Worm (Caenorhabditis elegans): ENCODE data around the gene C45E5.1.

Gene C45E5.1

ce11 chrIV:5755922-5756321 lies 11.7 kb downstream of the C45E5.1 start:
- TF ChIP-seq ztf-29 (GFP tag; IDR thresholded peaks at IDR 0.05) (no peak), med-1 (GFP tag; optimal IDR thresholded peaks at IDR 0.05; ENCODE audit: insufficient read depth) (no peak), cog-1 (tag; optimal IDR thresholded peaks at IDR 0.05) (no peak), ztf-23 (GFP tag; IDR thresholded peaks at IDR 0.05) (no peak), klf-2 (GFP tag; conservative IDR thresholded peaks at IDR 0.05) (no peak), tab-1 (GFP tag; IDR thresholded peaks at IDR 0.05) (no peak), ref-1 (GFP tag; conservative IDR thresholded peaks at IDR 0.05) (no peak)

- TF ChIP-seq flt-1 (GFP tag; IDR thresholded peaks at IDR 0.05) (no peak), tab-1 (GFP tag; IDR thresholded peaks at IDR 0.05) (no peak), T22C8.4 (GFP tag; IDR thresholded peaks at IDR 0.05) (no peak), ztf-23 (GFP tag; IDR thresholded peaks at IDR 0.05) (no peak), med-1 (GFP tag; optimal IDR thresholded peaks at IDR 0.05; ENCODE audit: insufficient read depth) (no peak), cog-1 (tag; optimal IDR thresholded peaks at IDR 0.05) (no peak), ref-1 (GFP tag; conservative IDR thresholded peaks at IDR 0.05) (no peak), ztf-29 (GFP tag; IDR thresholded peaks at IDR 0.05) (no peak), klf-2 (GFP tag; conservative IDR thresholded peaks at IDR 0.05) (no peak)
Observed at ce11 chrIV:5757762-5758161, 13.6 kb downstream of the C45E5.1 start, which contains the start of gene nhr-46. nhr-46 (minus strand) TSS chrIV:5757862.

- TF ChIP-seq ztf-23 (GFP tag; IDR thresholded peaks at IDR 0.05) = no peak
- no peak for TF ChIP-seq med-1 (GFP tag; optimal IDR thresholded peaks at IDR 0.05; ENCODE audit: insufficient read depth)
- no peak for TF ChIP-seq klf-2 (GFP tag; conservative IDR thresholded peaks at IDR 0.05)
- TF ChIP-seq flt-1 (GFP tag; IDR thresholded peaks at IDR 0.05) = no peak
- TF ChIP-seq T22C8.4 (GFP tag; IDR thresholded peaks at IDR 0.05) = no peak
- TF ChIP-seq ztf-29 (GFP tag; IDR thresholded peaks at IDR 0.05) = no peak
- no peak for TF ChIP-seq ref-1 (GFP tag; conservative IDR thresholded peaks at IDR 0.05)
- TF ChIP-seq tab-1 (GFP tag; IDR thresholded peaks at IDR 0.05) = no peak
- no peak for TF ChIP-seq cog-1 (tag; optimal IDR thresholded peaks at IDR 0.05)
Observed at ce11 chrIV:5758695-5759094, 14.5 kb downstream of the C45E5.1 start.

- TF ChIP-seq tab-1 (GFP tag; IDR thresholded peaks at IDR 0.05) = no peak
- TF ChIP-seq med-1 (GFP tag; optimal IDR thresholded peaks at IDR 0.05; ENCODE audit: insufficient read depth) = no peak
- TF ChIP-seq ztf-23 (GFP tag; IDR thresholded peaks at IDR 0.05) = no peak
- TF ChIP-seq cog-1 (tag; optimal IDR thresholded peaks at IDR 0.05) = no peak
- TF ChIP-seq T22C8.4 (GFP tag; IDR thresholded peaks at IDR 0.05) = no peak
- TF ChIP-seq klf-2 (GFP tag; conservative IDR thresholded peaks at IDR 0.05) = no peak
- TF ChIP-seq flt-1 (GFP tag; IDR thresholded peaks at IDR 0.05) = no peak
- no peak for TF ChIP-seq ref-1 (GFP tag; conservative IDR thresholded peaks at IDR 0.05)
- no peak for TF ChIP-seq ztf-29 (GFP tag; IDR thresholded peaks at IDR 0.05)
Observed at ce11 chrIV:5760656-5761055, 16.5 kb downstream of the C45E5.1 start.

- TF ChIP-seq cog-1 (tag; optimal IDR thresholded peaks at IDR 0.05) (no peak), ref-1 (GFP tag; conservative IDR thresholded peaks at IDR 0.05) (no peak), ztf-29 (GFP tag; IDR thresholded peaks at IDR 0.05) (no peak), med-1 (GFP tag; optimal IDR thresholded peaks at IDR 0.05; ENCODE audit: insufficient read depth) (no peak), ztf-23 (GFP tag; IDR thresholded peaks at IDR 0.05) (no peak), flt-1 (GFP tag; IDR thresholded peaks at IDR 0.05) (no peak), T22C8.4 (GFP tag; IDR thresholded peaks at IDR 0.05) (no peak), tab-1 (GFP tag; IDR thresholded peaks at IDR 0.05) (no peak), klf-2 (GFP tag; conservative IDR thresholded peaks at IDR 0.05) (no peak)
Observed at ce11 chrIV:5761211-5761907, 17.2 kb downstream of the C45E5.1 start.

ce11 chrIV:5762770-5763169 lies 18.6 kb downstream of the C45E5.1 start:
- TF ChIP-seq T22C8.4 (GFP tag; IDR thresholded peaks at IDR 0.05) = no peak
- no peak for TF ChIP-seq ztf-29 (GFP tag; IDR thresholded peaks at IDR 0.05)
- TF ChIP-seq cog-1 (tag; optimal IDR thresholded peaks at IDR 0.05) = no peak
- no peak for TF ChIP-seq klf-2 (GFP tag; conservative IDR thresholded peaks at IDR 0.05)
- TF ChIP-seq ztf-23 (GFP tag; IDR thresholded peaks at IDR 0.05) = no peak
- TF ChIP-seq tab-1 (GFP tag; IDR thresholded peaks at IDR 0.05) = no peak
- no peak for TF ChIP-seq flt-1 (GFP tag; IDR thresholded peaks at IDR 0.05)
- no peak for TF ChIP-seq med-1 (GFP tag; optimal IDR thresholded peaks at IDR 0.05; ENCODE audit: insufficient read depth)
- no peak for TF ChIP-seq ref-1 (GFP tag; conservative IDR thresholded peaks at IDR 0.05)

ce11 chrIV:5764392-5764791 lies 20.2 kb downstream of the C45E5.1 start:
- TF ChIP-seq klf-2 (GFP tag; conservative IDR thresholded peaks at IDR 0.05) = no peak
- TF ChIP-seq ztf-29 (GFP tag; IDR thresholded peaks at IDR 0.05) = no peak
- TF ChIP-seq flt-1 (GFP tag; IDR thresholded peaks at IDR 0.05) = no peak
- no peak for TF ChIP-seq ref-1 (GFP tag; conservative IDR thresholded peaks at IDR 0.05)
- TF ChIP-seq med-1 (GFP tag; optimal IDR thresholded peaks at IDR 0.05; ENCODE audit: insufficient read depth) = no peak

ce11 chrIV:5765652-5766051 lies 21.4 kb downstream of the C45E5.1 start:
- no peak for TF ChIP-seq klf-2 (GFP tag; conservative IDR thresholded peaks at IDR 0.05)
- TF ChIP-seq ztf-29 (GFP tag; IDR thresholded peaks at IDR 0.05) = no peak
- no peak for TF ChIP-seq T22C8.4 (GFP tag; IDR thresholded peaks at IDR 0.05)
- TF ChIP-seq tab-1 (GFP tag; IDR thresholded peaks at IDR 0.05) = no peak
- no peak for TF ChIP-seq med-1 (GFP tag; optimal IDR thresholded peaks at IDR 0.05; ENCODE audit: insufficient read depth)
- no peak for TF ChIP-seq ref-1 (GFP tag; conservative IDR thresholded peaks at IDR 0.05)
- TF ChIP-seq cog-1 (tag; optimal IDR thresholded peaks at IDR 0.05) = no peak
- TF ChIP-seq ztf-23 (GFP tag; IDR thresholded peaks at IDR 0.05) = no peak

- TF ChIP-seq T22C8.4 (GFP tag; IDR thresholded peaks at IDR 0.05) (no peak), ztf-23 (GFP tag; IDR thresholded peaks at IDR 0.05) (no peak), klf-2 (GFP tag; conservative IDR thresholded peaks at IDR 0.05) (no peak), ref-1 (GFP tag; conservative IDR thresholded peaks at IDR 0.05) (no peak)
Observed at ce11 chrIV:5766804-5767203, 22.6 kb downstream of the C45E5.1 start.

ce11 chrIV:5778342-5778741 lies 34.1 kb downstream of the C45E5.1 start:
- no peak for TF ChIP-seq klf-2 (GFP tag; conservative IDR thresholded peaks at IDR 0.05)
- TF ChIP-seq ref-1 (GFP tag; conservative IDR thresholded peaks at IDR 0.05) = no peak
- no peak for TF ChIP-seq ztf-23 (GFP tag; IDR thresholded peaks at IDR 0.05)
- TF ChIP-seq T22C8.4 (GFP tag; IDR thresholded peaks at IDR 0.05) = no peak
- TF ChIP-seq cog-1 (tag; optimal IDR thresholded peaks at IDR 0.05) = no peak
- no peak for TF ChIP-seq flt-1 (GFP tag; IDR thresholded peaks at IDR 0.05)
- TF ChIP-seq ztf-29 (GFP tag; IDR thresholded peaks at IDR 0.05) = no peak
- no peak for TF ChIP-seq tab-1 (GFP tag; IDR thresholded peaks at IDR 0.05)
- no peak for TF ChIP-seq med-1 (GFP tag; optimal IDR thresholded peaks at IDR 0.05; ENCODE audit: insufficient read depth)
